Fruit fly (Drosophila melanogaster) whole organism, embryonic: ENCODE measurements around the gene eas.

Experiments used
- Awh ChIP-seq: fragments of 200-800 bp; sonication (Bioruptor generic); IDR thresholded peaks from 2 replicates; pipeline ENCODE4, ENCODE4 v1.3.6; 2022; ENCODE audit warnings: missing biosample characterization, missing genetic modification characterization
- BEAF-32 ChIP-seq: fragments of 200-800 bp; sonication (Bioruptor generic); optimal IDR thresholded peaks from 3 replicates; lab custom pipeline; 2017; ENCODE audit warnings: missing biosample characterization, missing genetic modification characterization, mild to moderate bottlenecking, moderate library complexity, missing genetic modification reagents
- CG10543 ChIP-seq: fragments of 200-800 bp; sonication (Bioruptor generic); optimal IDR thresholded peaks from 3 replicates; lab custom pipeline; 2017; ENCODE audit warnings: missing biosample characterization, mild to moderate bottlenecking, missing genetic modification characterization, moderate library complexity
- CG10959 ChIP-seq: fragments of 200-800 bp; sonication (Bioruptor generic); IDR thresholded peaks from 2 replicates; pipeline ENCODE4 v1.3.6; 2022; ENCODE audit warnings: missing biosample characterization, missing genetic modification characterization
- CG10979 ChIP-seq: fragments of 200-800 bp; sonication (Bioruptor generic); optimal IDR thresholded peaks from 2 replicates; lab custom pipeline; 2018; ENCODE audit warnings: missing biosample characterization, mild to moderate bottlenecking, missing genetic modification characterization, moderate library complexity
- CG11504 ChIP-seq: fragments of 200-800 bp; sonication (Bioruptor generic); optimal IDR thresholded peaks from 3 replicates; lab custom pipeline; 2019; ENCODE audit warnings: missing biosample characterization, mild to moderate bottlenecking, missing genetic modification characterization, moderate library complexity
- CG12236 ChIP-seq: fragments of 200-800 bp; sonication (Bioruptor generic); optimal IDR thresholded peaks from 2 replicates; lab custom pipeline; 2016; ENCODE audit warnings: missing biosample characterization, missing genetic modification characterization
- CG13287 ChIP-seq: fragments of 200-800 bp; sonication (Bioruptor generic); IDR thresholded peaks from 2 replicates; pipeline ENCODE4 v1.3.6; 2022; ENCODE audit warnings: missing biosample characterization, missing genetic modification characterization; ENCODE audit not compliant: partially characterized antibody
- CG13296 ChIP-seq: fragments of 200-800 bp; sonication (Bioruptor generic); optimal IDR thresholded peaks from 3 replicates; lab custom pipeline; 2018; ENCODE audit warnings: missing biosample characterization, mild to moderate bottlenecking, missing genetic modification characterization
- CG14441 ChIP-seq: fragments of 200-800 bp; sonication (Bioruptor generic); IDR thresholded peaks from 2 replicates; pipeline ENCODE4 v1.3.6; 2022; ENCODE audit warnings: missing biosample characterization, missing genetic modification characterization
- CG15514 ChIP-seq: fragments of 200-800 bp; sonication (Bioruptor generic); optimal IDR thresholded peaks from 3 replicates; lab custom pipeline; 2017; ENCODE audit warnings: missing biosample characterization, missing genetic modification characterization, mild to moderate bottlenecking, moderate library complexity, missing genetic modification reagents
- CG16815 ChIP-seq: fragments of 200-800 bp; sonication (Bioruptor generic); optimal IDR thresholded peaks from 3 replicates; lab custom pipeline; 2017; ENCODE audit warnings: missing biosample characterization, mild to moderate bottlenecking, missing genetic modification characterization
- CG18619 ChIP-seq: fragments of 200-800 bp; sonication (Bioruptor generic); optimal IDR thresholded peaks from 3 replicates; lab custom pipeline; 2017; ENCODE audit warnings: missing biosample characterization, mild to moderate bottlenecking, missing genetic modification characterization
- CG2199 ChIP-seq: fragments of 200-800 bp; sonication (Bioruptor generic); IDR thresholded peaks from 3 replicates; pipeline ENCODE4 v1.3.6; 2022; ENCODE audit warnings: missing biosample characterization, missing genetic modification characterization
- CG2678 ChIP-seq: fragments of 200-800 bp; sonication (Bioruptor generic); optimal IDR thresholded peaks from 3 replicates; lab custom pipeline; 2019; ENCODE audit warnings: missing biosample characterization, mild to moderate bottlenecking, missing genetic modification characterization, moderate library complexity
- CG3163 ChIP-seq: fragments of 200-800 bp; sonication (Bioruptor generic); optimal IDR thresholded peaks from 3 replicates; lab custom pipeline; 2016; ENCODE audit warnings: missing biosample characterization, missing genetic modification characterization
- CG34224 ChIP-seq: fragments of 200-800 bp; sonication (Bioruptor generic); IDR thresholded peaks from 3 replicates; pipeline ENCODE4 v1.3.6; 2022; ENCODE audit warnings: missing biosample characterization, missing genetic modification characterization; ENCODE audit not compliant: partially characterized antibody
- CG3838 ChIP-seq: fragments of 200-800 bp; sonication (Bioruptor generic); optimal IDR thresholded peaks from 3 replicates; lab custom pipeline; 2016; ENCODE audit warnings: missing biosample characterization, missing genetic modification characterization
- CG4328 ChIP-seq: fragments of 200-800 bp; sonication (Bioruptor generic); optimal IDR thresholded peaks from 3 replicates; lab custom pipeline; 2017; ENCODE audit warnings: missing biosample characterization, missing genetic modification reagents, missing genetic modification characterization
- CG4820 ChIP-seq: fragments of 200-800 bp; sonication (Bioruptor generic); optimal IDR thresholded peaks from 3 replicates; lab custom pipeline; 2016; ENCODE audit warnings: missing biosample characterization, missing genetic modification characterization
- CG6791 ChIP-seq: fragments of 200-800 bp; sonication (Bioruptor generic); IDR thresholded peaks from 3 replicates; pipeline ENCODE4 v1.3.6; 2022; ENCODE audit warnings: missing biosample characterization, missing genetic modification characterization; ENCODE audit not compliant: partially characterized antibody
- CG8089 ChIP-seq: fragments of 200-800 bp; sonication (Bioruptor generic); optimal IDR thresholded peaks from 3 replicates; lab custom pipeline; 2016; ENCODE audit warnings: missing biosample characterization, missing genetic modification characterization
- CG8359 ChIP-seq: fragments of 200-800 bp; sonication (Bioruptor generic); optimal IDR thresholded peaks from 2 replicates; lab custom pipeline; 2017; ENCODE audit warnings: missing biosample characterization, mild to moderate bottlenecking, missing genetic modification characterization, borderline replicate concordance
- Dll ChIP-seq: fragments of 200-800 bp; sonication (Bioruptor generic); IDR thresholded peaks from 4 replicates; pipeline ENCODE4 v1.3.6; 2022; ENCODE audit warnings: missing biosample characterization, missing genetic modification characterization; ENCODE audit not compliant: partially characterized antibody
- Doc3 ChIP-seq: fragments of 200-800 bp; sonication (Bioruptor generic); IDR thresholded peaks from 3 replicates; pipeline ENCODE4 v1.3.6; 2022; ENCODE audit warnings: missing biosample characterization, missing genetic modification characterization; ENCODE audit not compliant: partially characterized antibody
- Dp ChIP-seq: fragments of 200-800 bp; sonication (Bioruptor generic); optimal IDR thresholded peaks from 2 replicates; lab custom pipeline; 2018; ENCODE audit warnings: missing biosample characterization, mild to moderate bottlenecking, missing genetic modification characterization, moderate library complexity
- E2f2 ChIP-seq: fragments of 200-800 bp; sonication (Bioruptor generic); IDR thresholded peaks from 2 replicates; pipeline ENCODE4 v1.3.6; 2022; ENCODE audit warnings: missing biosample characterization, missing genetic modification characterization
- Ets65A ChIP-seq: fragments of 200-800 bp; sonication (Bioruptor generic); peaks from one replicate; lab custom pipeline; 2016; ENCODE audit warnings: missing biosample characterization, missing genetic modification characterization
- Ets97D ChIP-seq: fragments of 200-800 bp; sonication (Bioruptor generic); optimal IDR thresholded peaks from 3 replicates; lab custom pipeline; 2016; ENCODE audit warnings: missing biosample characterization, missing genetic modification characterization
- HHEX ChIP-seq: fragments of 200-800 bp; sonication (Bioruptor generic); optimal IDR thresholded peaks from 3 replicates; lab custom pipeline; 2017; ENCODE audit warnings: missing biosample characterization, mild to moderate bottlenecking, missing genetic modification characterization, missing genetic modification reagents
- Hsf ChIP-seq: fragments of 200-800 bp; sonication (Bioruptor generic); optimal IDR thresholded peaks from 3 replicates; lab custom pipeline; 2016; ENCODE audit warnings: missing biosample characterization, missing genetic modification characterization
- Meics ChIP-seq: fragments of 200-800 bp; sonication (Bioruptor generic); optimal IDR thresholded peaks from 2 replicates; lab custom pipeline; 2017; ENCODE audit warnings: missing biosample characterization, mild to moderate bottlenecking, missing genetic modification characterization
- Myb ChIP-seq: fragments of 200-800 bp; sonication (Bioruptor generic); optimal IDR thresholded peaks from 2 replicates; lab custom pipeline; 2016; ENCODE audit warnings: missing biosample characterization, missing genetic modification characterization
- NC2β ChIP-seq: fragments of 200-800 bp; sonication (Bioruptor generic); optimal IDR thresholded peaks from 2 replicates; lab custom pipeline; 2016; ENCODE audit warnings: missing biosample characterization, missing genetic modification characterization
- Nf-YC ChIP-seq: fragments of 200-800 bp; optimal IDR thresholded peaks from 3 replicates; lab custom pipeline; 2019; ENCODE audit warnings: missing biosample characterization, mild to moderate bottlenecking, missing genetic modification characterization, moderate library complexity
- Rx ChIP-seq: fragments of 200-800 bp; sonication (Bioruptor generic); IDR thresholded peaks from 2 replicates; pipeline ENCODE4 v1.3.6; 2022; ENCODE audit warnings: missing biosample characterization, missing genetic modification characterization
- Sox100B ChIP-seq: fragments of 200-800 bp; sonication (Bioruptor generic); optimal IDR thresholded peaks from 3 replicates; lab custom pipeline; 2018; ENCODE audit warnings: missing biosample characterization, mild to moderate bottlenecking, missing genetic modification characterization
- YL-1 ChIP-seq: fragments of 200-800 bp; sonication (Bioruptor generic); optimal IDR thresholded peaks from 3 replicates; lab custom pipeline; 2017; ENCODE audit warnings: missing biosample characterization, mild to moderate bottlenecking, missing genetic modification characterization
- aop ChIP-seq: fragments of 200-800 bp; sonication (Bioruptor generic); IDR thresholded peaks from 2 replicates; pipeline ENCODE4 v1.3.6; 2022; ENCODE audit warnings: missing biosample characterization, missing genetic modification characterization
- ara ChIP-seq: fragments of 200-800 bp; sonication (Bioruptor generic); IDR thresholded peaks from 2 replicates; pipeline ENCODE4 v1.3.6; 2022; ENCODE audit warnings: missing biosample characterization, missing genetic modification characterization
- gcm2 ChIP-seq: fragments of 200-800 bp; sonication (Bioruptor generic); optimal IDR thresholded peaks from 2 replicates; lab custom pipeline; 2016; ENCODE audit warnings: missing biosample characterization, missing genetic modification characterization
- gt ChIP-seq: fragments of 200-800 bp; sonication (Bioruptor generic); IDR thresholded peaks from 2 replicates; pipeline ENCODE4 v1.3.6; 2022; ENCODE audit warnings: missing biosample characterization, missing genetic modification characterization
- jumu ChIP-seq: fragments of 200-800 bp; sonication (Bioruptor generic); optimal IDR thresholded peaks from 3 replicates; lab custom pipeline; 2016; ENCODE audit warnings: missing biosample characterization, missing genetic modification characterization
- kah ChIP-seq: fragments of 200-800 bp; sonication (Bioruptor generic); optimal IDR thresholded peaks from 2 replicates; lab custom pipeline; 2018; ENCODE audit warnings: missing biosample characterization, mild to moderate bottlenecking, missing genetic modification characterization
- lab ChIP-seq: fragments of 200-800 bp; sonication (Bioruptor generic); optimal IDR thresholded peaks from 3 replicates; lab custom pipeline; 2017; ENCODE audit warnings: missing biosample characterization, missing genetic modification characterization, mild to moderate bottlenecking, moderate library complexity, missing genetic modification reagents
- lilli ChIP-seq: fragments of 200-800 bp; sonication (Bioruptor generic); optimal IDR thresholded peaks from 3 replicates; lab custom pipeline; 2016; ENCODE audit warnings: missing biosample characterization, missing genetic modification characterization
- mld ChIP-seq: fragments of 200-800 bp; sonication (Bioruptor generic); IDR thresholded peaks from 3 replicates; pipeline ENCODE4 v1.3.6; 2022; ENCODE audit warnings: missing biosample characterization, missing genetic modification characterization; ENCODE audit not compliant: partially characterized antibody
- nom ChIP-seq: fragments of 200-800 bp; sonication (Bioruptor generic); optimal IDR thresholded peaks from 2 replicates; lab custom pipeline; 2017; ENCODE audit warnings: missing biosample characterization, missing genetic modification characterization, mild to moderate bottlenecking, moderate library complexity, missing genetic modification reagents
- pum ChIP-seq: fragments of 200-800 bp; sonication (Bioruptor generic); optimal IDR thresholded peaks from 2 replicates; lab custom pipeline; 2016; ENCODE audit warnings: missing biosample characterization, missing genetic modification characterization
- rib ChIP-seq: fragments of 200-800 bp; sonication (Bioruptor generic); IDR thresholded peaks from 2 replicates; pipeline ENCODE4 v1.3.6; 2022; ENCODE audit warnings: missing biosample characterization, missing genetic modification characterization
- zf30C ChIP-seq: fragments of 200-800 bp; sonication (Bioruptor generic); optimal IDR thresholded peaks from 3 replicates; lab custom pipeline; 2018; ENCODE audit warnings: missing biosample characterization, mild to moderate bottlenecking, missing genetic modification characterization

The eas gene

dm6 chrX:16321037-16321436 is 42.9 kb downstream of the eas start (continued):
- no peak for TF ChIP-seq Hsf (GFP tag; lab: Kevin White, UChicago)
- TF ChIP-seq zf30C = no peak
- TF ChIP-seq kah = no peak
- TF ChIP-seq Myb (GFP tag; lab: Kevin White, UChicago) = no peak
- TF ChIP-seq CG2678 (tag; lab: Kevin White, UChicago) = no peak
- TF ChIP-seq NC2β (GFP tag; lab: Kevin White, UChicago) = no peak
- peak; percentile 29; the same call in 1 of the 2 replicates for TF ChIP-seq CG13287 (GFP tag; lab: Robert Waterston, UW)
- no peak for TF ChIP-seq ara (GFP tag; lab: Robert Waterston, UW)
- TF ChIP-seq mld (GFP tag; lab: Robert Waterston, UW) = no peak
- no peak for TF ChIP-seq jumu (GFP tag; lab: Kevin White, UChicago)
- no peak for TF ChIP-seq CG8359 (GFP tag; lab: Kevin White, UChicago)
- no peak for TF ChIP-seq gcm2
- TF ChIP-seq lab (GFP tag; lab: Kevin White, UChicago) = no peak
- TF ChIP-seq HHEX (GFP tag; lab: Kevin White, UChicago) = no peak
- TF ChIP-seq Awh (GFP tag; lab: Robert Waterston, UW) = no peak
- TF ChIP-seq CG16815 (GFP tag; lab: Kevin White, UChicago) = no peak
- TF ChIP-seq CG10959 (GFP tag; lab: Robert Waterston, UW) = no peak
- no peak for TF ChIP-seq CG14441 (GFP tag; lab: Robert Waterston, UW)
- TF ChIP-seq nom (GFP tag; lab: Kevin White, UChicago) = no peak
- no peak for TF ChIP-seq YL-1 (GFP tag; lab: Kevin White, UChicago)
- no peak for TF ChIP-seq pum (GFP tag; lab: Kevin White, UChicago)
- TF ChIP-seq Doc3 (GFP tag; lab: Robert Waterston, UW) = 0 out of 3 replicates have a peak, but pooled peaks have one; percentile 13
- peak; percentile 27; the same call in 1 of the 3 replicates for TF ChIP-seq CG34224
- peak; percentile 86 for TF ChIP-seq E2f2 (GFP tag; lab: Robert Waterston, UW)
- no peak for TF ChIP-seq CG13296
- TF ChIP-seq Rx (GFP tag; lab: Robert Waterston, UW) = no peak
- no peak for TF ChIP-seq CG6791
- no peak for TF ChIP-seq Meics (GFP tag; lab: Kevin White, UChicago)
- TF ChIP-seq Nf-YC = no peak
- TF ChIP-seq lilli (GFP tag; lab: Kevin White, UChicago) = no peak
- no peak for TF ChIP-seq CG3163
- TF ChIP-seq Ets97D (GFP tag; lab: Kevin White, UChicago) = peak; percentile 51
- peak; percentile 93 for TF ChIP-seq CG15514 (GFP tag; lab: Kevin White, UChicago)
- no peak for TF ChIP-seq CG10543
- TF ChIP-seq CG10979 = no peak
- no peak for TF ChIP-seq CG2199 (GFP tag; lab: Robert Waterston, UW)
- TF ChIP-seq CG4328 (GFP tag; lab: Kevin White, UChicago) = no peak
- no peak for TF ChIP-seq Sox100B
- TF ChIP-seq CG11504 (tag; lab: Kevin White, UChicago) = no peak
- no peak for TF ChIP-seq CG3838 (GFP tag; lab: Kevin White, UChicago)
- no peak for TF ChIP-seq aop (GFP tag; lab: Robert Waterston, UW)
- TF ChIP-seq CG18619 (GFP tag; lab: Kevin White, UChicago) = no peak
- no peak for TF ChIP-seq CG12236 (GFP tag; lab: Kevin White, UChicago)
- peak; percentile 82 for TF ChIP-seq Dp
- no peak for TF ChIP-seq rib (GFP tag; lab: Robert Waterston, UW)
- no peak for TF ChIP-seq Ets65A
- TF ChIP-seq CG4820 (GFP tag; lab: Kevin White, UChicago) = no peak
- no peak for TF ChIP-seq CG8089 (GFP tag; lab: Kevin White, UChicago)
- TF ChIP-seq BEAF-32 = peak; percentile 19
- TF ChIP-seq Dll = 0 out of 4 replicates have a peak, but pooled peaks have one; percentile 16
- TF ChIP-seq gt (GFP tag; lab: Robert Waterston, UW) = no peak
